Worm (Caenorhabditis elegans) whole organism, midembryonic: ENCODE measurements around the gene ins-8.

Experiments
- flt-1 ChIP-seq: fragments of 200-800 bp; sonication (Bioruptor generic); IDR thresholded peaks from 2 replicates; pipeline ENCODE4 v1.3.6; 2022; ENCODE audit warnings: missing genetic modification characterization, missing compliant biosample characterization
- klf-2 ChIP-seq: fragments of 200-800 bp; sonication (Bioruptor generic); conservative IDR thresholded peaks from 2 replicates; pipeline ENCODE4 v1.3.6; 2022; ENCODE audit warnings: missing genetic modification reagents, missing genetic modification characterization, missing compliant biosample characterization
- ref-1 ChIP-seq: fragments of 200-800 bp; sonication (Bioruptor generic); conservative IDR thresholded peaks from 2 replicates; pipeline ENCODE4 v1.3.6; 2022; ENCODE audit warnings: missing genetic modification reagents, missing genetic modification characterization, missing compliant biosample characterization
- ztf-23 ChIP-seq: fragments of 200-800 bp; sonication (Bioruptor generic); IDR thresholded peaks from 2 replicates; pipeline ENCODE4 v1.3.6; 2022; ENCODE audit warnings: missing genetic modification reagents, missing genetic modification characterization, missing compliant biosample characterization

DNA sequence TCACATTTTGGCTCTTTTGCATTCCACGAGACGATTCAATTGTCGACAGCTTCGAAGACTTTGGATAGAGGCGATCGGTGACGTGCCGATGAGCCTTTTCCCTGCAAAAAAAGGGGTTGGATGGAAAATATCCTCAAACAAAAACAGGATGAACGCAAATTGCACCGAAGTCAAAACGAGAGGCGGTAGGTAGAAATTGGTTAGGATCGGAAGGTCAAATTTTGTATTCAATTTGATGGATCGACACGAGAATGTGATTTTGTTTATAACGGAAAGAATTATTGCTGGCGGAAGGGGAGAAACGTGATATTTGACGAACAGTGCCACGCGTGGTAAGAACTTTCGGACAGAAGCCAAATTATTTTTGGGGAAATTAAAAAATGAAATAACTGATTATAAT lies 45.9 kb downstream of the ins-8 start, which contains the start of gene mca-1:
- TF ChIP-seq ztf-23: no peak
- no peak for TF ChIP-seq ref-1 (GFP tag; lab: Robert Waterston, UW)
- no peak for TF ChIP-seq klf-2 (GFP tag; lab: Robert Waterston, UW)
- TF ChIP-seq flt-1: no peak
